Fruit fly (Drosophila melanogaster) Kc167 (cell line): ENCODE data around the gene eloF.

Experiments used
- h ChIP-seq: fragments of >200 bp; optimal IDR thresholded peaks from 3 replicates; lab custom pipeline; 2018; ENCODE audit warnings: missing external identifiers
- insv ChIP-seq: fragments of >200 bp; optimal IDR thresholded peaks from 3 replicates; lab custom pipeline; 2018; ENCODE audit warnings: missing external identifiers
- psq ChIP-seq: fragments of >200 bp; optimal IDR thresholded peaks from 2 replicates; lab custom pipeline; 2017; ENCODE audit warnings: missing external identifiers
- ttk ChIP-seq: sonication (Bioruptor generic); optimal IDR thresholded peaks from 2 replicates; lab custom pipeline; 2017; ENCODE audit warnings: missing external identifiers

DNA sequence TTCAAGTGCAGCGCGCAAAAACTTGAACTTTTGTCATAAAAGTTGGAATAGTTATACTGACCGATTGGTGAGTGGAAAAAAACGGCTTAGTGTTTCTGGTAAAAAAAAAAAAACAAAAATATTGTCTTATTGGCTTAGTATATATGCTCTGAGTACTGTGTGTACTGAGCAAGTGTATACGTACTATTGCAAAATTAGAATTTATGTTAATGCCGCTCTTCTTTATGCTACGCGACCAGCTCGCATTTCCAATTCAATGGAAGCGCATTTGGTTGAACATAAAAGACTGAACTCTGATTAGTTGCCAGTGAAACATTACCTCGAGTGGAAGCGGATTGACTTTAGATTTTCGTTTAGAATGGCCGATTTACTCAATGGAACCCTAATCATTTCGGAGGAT is 1.5 kb upstream of the eloF start, which contains the start of gene CG8534:
- TF ChIP-seq ttk (no peak), psq (lab: Kevin White, UChicago) (no peak), h (lab: Kevin White, UChicago) (no peak), insv (lab: Kevin White, UChicago) (no peak)
